Worm (Caenorhabditis elegans) whole organism, L2 larva: ENCODE results near the gene F11E6.8.
A peak's percentile ranks its signal among the peaks of the same experiment; 100 is the strongest.

Experiments used
- C34F6.9 ChIP-seq: fragments of 150-350 bp; optimal IDR thresholded peaks from 2 replicates; lab custom pipeline; 2014; ENCODE audit warnings: missing biosample characterization, missing genetic modification characterization
- F13H6.1 ChIP-seq: sonication (generic microtip); optimal IDR thresholded peaks from 2 replicates; lab custom pipeline; 2016; ENCODE audit warnings: missing genetic modification characterization, missing compliant biosample characterization
- R02D3.7 ChIP-seq: fragments of 150-350 bp; optimal IDR thresholded peaks from 2 replicates; lab custom pipeline; 2014; ENCODE audit warnings: missing biosample characterization, missing genetic modification characterization
- Y55F3AM.14 ChIP-seq: fragments of 200-800 bp; sonication (Bioruptor generic); optimal IDR thresholded peaks from 2 replicates; lab custom pipeline; 2018; ENCODE audit warnings: mild to moderate bottlenecking, missing genetic modification characterization, missing compliant biosample characterization
- aly-2 ChIP-seq: fragments of 150-350 bp; optimal IDR thresholded peaks from 2 replicates; lab custom pipeline; 2014; ENCODE audit warnings: missing biosample characterization, missing genetic modification characterization
- ama-1 ChIP-seq: fragments of 150-350 bp; optimal IDR thresholded peaks from 2 replicates; lab custom pipeline; 2018; ENCODE audit warnings: inconsistent platforms
- blmp-1 ChIP-seq: sonication (generic microtip); optimal IDR thresholded peaks from 2 replicates; lab custom pipeline; 2017; ENCODE audit warnings: missing genetic modification characterization, mild to moderate bottlenecking, missing compliant biosample characterization, antibody characterized with exemption, moderate library complexity; ENCODE audit not compliant: insufficient read depth
- ceh-16 ChIP-seq: fragments of 150-350 bp; optimal IDR thresholded peaks from 2 replicates; lab custom pipeline; 2014; ENCODE audit warnings: missing biosample characterization, missing genetic modification characterization
- crh-2 ChIP-seq: sonication (generic microtip); optimal IDR thresholded peaks from 2 replicates; lab custom pipeline; 2017; ENCODE audit warnings: missing biosample characterization, missing genetic modification characterization
- dmd-4 ChIP-seq: sonication (generic microtip); optimal IDR thresholded peaks from 2 replicates; lab custom pipeline; 2017; ENCODE audit warnings: missing biosample characterization, missing genetic modification characterization
- elt-1 ChIP-seq: fragments of 150-350 bp; optimal IDR thresholded peaks from 2 replicates; lab custom pipeline; 2014; ENCODE audit warnings: missing biosample characterization, missing genetic modification characterization
- fos-1 ChIP-seq: fragments of 150-350 bp; optimal IDR thresholded peaks from 2 replicates; lab custom pipeline; 2014; ENCODE audit warnings: missing biosample characterization, missing genetic modification characterization
- gmeb-1 ChIP-seq: fragments of 150-350 bp; optimal IDR thresholded peaks from 2 replicates; lab custom pipeline; 2014; ENCODE audit warnings: missing biosample characterization, missing genetic modification characterization
- lin-11 ChIP-seq: fragments of 150-350 bp; sonication (generic microtip); optimal IDR thresholded peaks from 2 replicates; lab custom pipeline; 2014; ENCODE audit warnings: missing biosample characterization, missing genetic modification characterization, inconsistent platforms, mixed read lengths
- lin-13 ChIP-seq: fragments of 150-350 bp; optimal IDR thresholded peaks from 2 replicates; lab custom pipeline; 2014; ENCODE audit warnings: missing biosample characterization, missing genetic modification reagents, missing genetic modification characterization
- lin-39 ChIP-seq: fragments of 150-350 bp; optimal IDR thresholded peaks from 2 replicates; lab custom pipeline; 2014; ENCODE audit warnings: missing biosample characterization, missing genetic modification reagents, missing genetic modification characterization
- lsy-2 ChIP-seq, 2 experiments: fragments of 150-350 bp in 1 of 2; sonication (generic microtip) in 1 of 2; optimal IDR thresholded peaks; 2 replicates each; lab custom pipeline; 2014 to 2017; ENCODE audit warnings: missing biosample characterization in 2 of 2, missing genetic modification characterization in 2 of 2
- mdl-1 ChIP-seq, 2 experiments: fragments of 150-350 bp in 1 of 2; sonication (generic microtip) in 1 of 2; optimal IDR thresholded peaks; 2 replicates each; lab custom pipeline; 2017; ENCODE audit warnings: missing biosample characterization in 2 of 2, missing genetic modification characterization in 2 of 2
- nhr-10 ChIP-seq: sonication (generic microtip); optimal IDR thresholded peaks from 2 replicates; lab custom pipeline; 2017; ENCODE audit warnings: missing biosample characterization, missing genetic modification characterization
- nhr-11 ChIP-seq: fragments of 150-350 bp; optimal IDR thresholded peaks from 2 replicates; lab custom pipeline; 2014; ENCODE audit warnings: missing biosample characterization, missing genetic modification characterization
- nhr-12 ChIP-seq: fragments of 150-350 bp; optimal IDR thresholded peaks from 2 replicates; lab custom pipeline; 2014; ENCODE audit warnings: missing biosample characterization, missing genetic modification characterization
- nhr-21 ChIP-seq: fragments of 150-350 bp; optimal IDR thresholded peaks from 2 replicates; lab custom pipeline; 2014; ENCODE audit warnings: missing biosample characterization, missing genetic modification characterization
- nhr-23 ChIP-seq: fragments of 150-350 bp; optimal IDR thresholded peaks from 2 replicates; lab custom pipeline; 2014; ENCODE audit warnings: missing biosample characterization, missing genetic modification reagents, missing genetic modification characterization
- nhr-237 ChIP-seq: fragments of 150-350 bp; optimal IDR thresholded peaks from 2 replicates; lab custom pipeline; 2014; ENCODE audit warnings: missing biosample characterization, missing genetic modification characterization
- nhr-25 ChIP-seq: fragments of 150-350 bp; sonication (generic microtip); optimal IDR thresholded peaks from 3 replicates; lab custom pipeline; 2014; ENCODE audit warnings: missing biosample characterization, missing genetic modification characterization
- nhr-77 ChIP-seq: fragments of 150-350 bp; optimal IDR thresholded peaks from 2 replicates; lab custom pipeline; 2014; ENCODE audit warnings: missing biosample characterization, missing genetic modification characterization
- peb-1 ChIP-seq: fragments of 150-350 bp; optimal IDR thresholded peaks from 2 replicates; lab custom pipeline; 2014; ENCODE audit warnings: missing biosample characterization, missing genetic modification characterization
- sem-4 ChIP-seq: fragments of 150-350 bp; optimal IDR thresholded peaks from 2 replicates; lab custom pipeline; 2014; ENCODE audit warnings: missing biosample characterization, missing genetic modification reagents, missing genetic modification characterization
- sma-3 ChIP-seq: sonication (generic microtip); optimal IDR thresholded peaks from 2 replicates; lab custom pipeline; 2016; ENCODE audit warnings: missing genetic modification reagents, missing genetic modification characterization, missing compliant biosample characterization
- sma-9 ChIP-seq, 2 experiments: fragments of 150-350 bp in 1 of 2; sonication (generic microtip) in 1 of 2; optimal IDR thresholded peaks; 2 replicates each; lab custom pipeline; 2014 to 2016; ENCODE audit warnings: missing genetic modification characterization in 2 of 2, mild to moderate bottlenecking in 1 of 2, missing biosample characterization in 1 of 2, missing compliant biosample characterization in 1 of 2, missing genetic modification reagents in 1 of 2, moderate library complexity in 1 of 2
- snpc-4 ChIP-seq: fragments of 150-350 bp; optimal IDR thresholded peaks from 2 replicates; lab custom pipeline; 2014; ENCODE audit warnings: missing biosample characterization, missing genetic modification characterization
- unc-55 ChIP-seq: fragments of 150-350 bp; sonication (generic microtip); optimal IDR thresholded peaks from 3 replicates; lab custom pipeline; 2014; ENCODE audit warnings: missing biosample characterization, missing genetic modification reagents, missing genetic modification characterization
- unc-62 ChIP-seq: fragments of 150-350 bp; optimal IDR thresholded peaks from 2 replicates; lab custom pipeline; 2014; ENCODE audit warnings: missing biosample characterization, missing genetic modification reagents, missing genetic modification characterization
- zag-1 ChIP-seq: fragments of 150-350 bp; optimal IDR thresholded peaks from 2 replicates; lab custom pipeline; 2014; ENCODE audit warnings: missing biosample characterization, missing genetic modification characterization
- ztf-1 ChIP-seq: fragments of 200-800 bp; sonication (Bioruptor generic); conservative IDR thresholded peaks from 2 replicates; pipeline ENCODE4 v1.3.6; 2022; ENCODE audit warnings: missing genetic modification characterization, missing compliant biosample characterization
- ztf-4 ChIP-seq: fragments of 150-350 bp; optimal IDR thresholded peaks from 2 replicates; lab custom pipeline; 2014; ENCODE audit warnings: missing biosample characterization, missing genetic modification characterization

The F11E6.8 gene

ce11 chrIV:17471870-17472459, 21.6 kb upstream of the F11E6.8 start, which contains the start of gene epic-1 (continued):
- TF ChIP-seq lin-39 (tag; lab: Kevin White, UChicago) = no peak

- TF ChIP-seq fos-1 (tag; lab: Kevin White, UChicago) = no peak
- TF ChIP-seq Y55F3AM.14 = no peak
- TF ChIP-seq sem-4 = no peak
- TF ChIP-seq nhr-25 (tag; lab: Kevin White, UChicago) = peak; percentile 73
- TF ChIP-seq ztf-4 (tag; lab: Kevin White, UChicago) = peak; percentile 35
- peak; percentile 28 for TF ChIP-seq lin-13 (GFP tag; lab: Kevin White, UChicago)
- TF ChIP-seq unc-55 (GFP tag; lab: Kevin White, UChicago) = no peak
- TF ChIP-seq ama-1 = peak; percentile 21
Observed at ce11 chrIV:17470096-17470602, 19.8 kb upstream of the F11E6.8 start, which contains the start of gene F11E6.4. TSS of gene F11E6.4 (minus strand) at chrIV:17470354.

- TF ChIP-seq elt-1 = no peak
- peak; percentile 68 for TF ChIP-seq unc-55 (GFP tag; lab: Kevin White, UChicago)
- peak; percentile 38 for TF ChIP-seq C34F6.9
Observed at ce11 chrIV:17467825-17468224, 17.5 kb upstream of the F11E6.8 start.

ce11 chrIV:17467325-17467724, 17.0 kb upstream of the F11E6.8 start, which contains the start of gene elo-2:
TSS of gene elo-2 (minus strand) at chrIV:17467408.
- TF ChIP-seq ama-1 = no peak
- TF ChIP-seq gmeb-1 (tag; lab: Kevin White, UChicago) = peak; percentile 40
- no peak for TF ChIP-seq lin-39 (tag; lab: Kevin White, UChicago)
- no peak for TF ChIP-seq unc-62
- TF ChIP-seq nhr-12 = no peak
- TF ChIP-seq nhr-10 (tag; lab: Kevin White, UChicago) = no peak
- no peak for TF ChIP-seq nhr-11
- TF ChIP-seq nhr-25 (tag; lab: Kevin White, UChicago) = no peak
- TF ChIP-seq ceh-16 (tag; lab: Kevin White, UChicago) = no peak
- no peak for TF ChIP-seq blmp-1 (tag; lab: Kevin White, UChicago)
- no peak for TF ChIP-seq sma-3
- peak; percentile 9 for TF ChIP-seq crh-2 (tag; lab: Kevin White, UChicago)
- no peak for TF ChIP-seq snpc-4 (tag; lab: Kevin White, UChicago)
- no peak for TF ChIP-seq nhr-77 (tag; lab: Kevin White, UChicago)
- no peak for TF ChIP-seq lsy-2 (tag; optimal IDR thresholded peaks at IDR 0.05; lab: Kevin White, UChicago)
- TF ChIP-seq unc-55 (GFP tag; lab: Kevin White, UChicago) = no peak
- TF ChIP-seq mdl-1 (tag; optimal IDR thresholded peaks at IDR 0.05; lab: Kevin White, UChicago) = no peak
- no peak for TF ChIP-seq lin-13 (GFP tag; lab: Kevin White, UChicago)
- TF ChIP-seq dmd-4 (tag; lab: Kevin White, UChicago) = no peak
- no peak for TF ChIP-seq C34F6.9
- TF ChIP-seq fos-1 (tag; lab: Kevin White, UChicago) = peak; percentile 30
- no peak for TF ChIP-seq peb-1 (tag; lab: Kevin White, UChicago)
- TF ChIP-seq F13H6.1 (tag; lab: Kevin White, UChicago) = no peak
- no peak for TF ChIP-seq ztf-1 (GFP tag; lab: Robert Waterston, UW)
- no peak for TF ChIP-seq Y55F3AM.14
- TF ChIP-seq R02D3.7 (tag; lab: Kevin White, UChicago) = no peak
- no peak for TF ChIP-seq nhr-237 (tag; lab: Kevin White, UChicago)
- no peak for TF ChIP-seq nhr-23 (tag; lab: Kevin White, UChicago)
- no peak for TF ChIP-seq sem-4
- TF ChIP-seq aly-2 = no peak
- no peak for TF ChIP-seq nhr-21 (tag; lab: Kevin White, UChicago)
- TF ChIP-seq zag-1 = no peak
- TF ChIP-seq sma-9 (GFP tag; optimal IDR thresholded peaks at IDR 0.05; lab: Kevin White, UChicago) = peak; percentile 59
- TF ChIP-seq sma-9 (tag; optimal IDR thresholded peaks at IDR 0.05; lab: Kevin White, UChicago) = no peak
- no peak for TF ChIP-seq ztf-4 (tag; lab: Kevin White, UChicago)
- TF ChIP-seq lin-11 (tag; lab: Kevin White, UChicago) = no peak
- TF ChIP-seq, all 48 proteins: peak for 4
